Worm (Caenorhabditis elegans) whole organism, young adult: ENCODE results near the gene F35A5.8.

ENCODE experiments used
- B0035.1 ChIP-seq: sonication (generic microtip); optimal IDR thresholded peaks from 2 replicates; lab custom pipeline; 2016; ENCODE audit warnings: missing genetic modification characterization, mild to moderate bottlenecking, missing compliant biosample characterization, missing genotype, missing genetic modification reagents
- F55B11.4 ChIP-seq: sonication (generic microtip); optimal IDR thresholded peaks from 2 replicates; lab custom pipeline; 2016; ENCODE audit warnings: missing compliant biosample characterization, missing genetic modification characterization, borderline replicate concordance; ENCODE audit not compliant: insufficient read depth
- K11D2.4 ChIP-seq: fragments of 200-800 bp; sonication (Bioruptor generic); IDR thresholded peaks from 2 replicates; pipeline ENCODE4 v1.3.6; 2022; ENCODE audit warnings: missing genetic modification reagents, missing genetic modification characterization, missing compliant biosample characterization
- cebp-1 ChIP-seq, 2 experiments: fragments of 200-800 bp in 1 of 2; sonication (Bioruptor generic) in 1 of 2; sonication (generic microtip) in 1 of 2; IDR thresholded peaks in 1 of 2; optimal IDR thresholded peaks in 1 of 2; 2 replicates each; pipeline versions ENCODE4 v1.3.6 to Lab custom; 2017 to 2022; ENCODE audit warnings: missing compliant biosample characterization in 2 of 2, missing genetic modification characterization in 2 of 2, mild to moderate bottlenecking in 1 of 2, missing genetic modification reagents in 1 of 2, moderate library complexity in 1 of 2
- dpl-1 ChIP-seq: fragments of 150-350 bp; optimal IDR thresholded peaks from 2 replicates; lab custom pipeline; 2014; ENCODE audit warnings: missing biosample characterization, missing genetic modification reagents, missing genetic modification characterization
- egl-18 ChIP-seq: fragments of 200-800 bp; sonication (Bioruptor generic); IDR thresholded peaks from 2 replicates; pipeline ENCODE4 v1.3.6; 2022; ENCODE audit warnings: missing genetic modification reagents, missing genetic modification characterization, missing compliant biosample characterization
- nfya-1 ChIP-seq: sonication (generic microtip); optimal IDR thresholded peaks from 2 replicates; lab custom pipeline; 2017; ENCODE audit warnings: antibody characterized with exemption, missing compliant biosample characterization, missing genetic modification characterization, borderline replicate concordance; ENCODE audit not compliant: insufficient read depth

- TF ChIP-seq nfya-1 (tag; lab: Kevin White, UChicago) (no peak), F55B11.4 (no peak), egl-18 (GFP tag; lab: Robert Waterston, UW) (no peak), dpl-1 (GFP tag; lab: Kevin White, UChicago) (no peak), K11D2.4 (GFP tag; lab: Robert Waterston, UW) (no peak), cebp-1 (GFP tag; IDR thresholded peaks at IDR 0.05; lab: Robert Waterston, UW) (no peak), cebp-1 (tag; optimal IDR thresholded peaks at IDR 0.05; lab: Kevin White, UChicago) (no peak), B0035.1 (tag; lab: Kevin White, UChicago) (no peak)
These were observed at the start of gene F35A5.8 for ce11 chrX:3803314-3803713.
